Worm (Caenorhabditis elegans): ENCODE measurements around the gene ttc-37.

Gene ttc-37

DNA sequence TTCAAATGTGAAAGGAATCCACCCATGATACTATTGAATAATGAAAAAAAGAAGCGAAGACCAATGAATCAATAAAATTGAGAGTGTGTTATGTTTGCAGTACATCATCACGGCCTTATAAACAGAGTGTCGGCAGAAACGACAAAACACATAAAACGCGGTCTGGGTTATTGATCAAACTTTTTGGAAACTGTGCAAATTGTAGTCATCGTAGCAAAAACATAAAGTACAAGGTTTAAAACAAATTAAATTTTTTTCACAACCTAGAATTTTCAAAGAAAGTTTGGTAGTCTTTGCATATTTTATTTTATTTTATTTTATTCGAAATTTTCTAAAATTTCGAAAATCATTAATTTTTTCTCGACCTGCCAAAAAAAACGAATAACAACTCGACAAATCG is 38.8 kb downstream of the ttc-37 start, which contains the start of gene cest-35.1:
cest-35.1 (minus strand) TSS at position 101 of the 400 bp plus-strand sequence.
- TF ChIP-seq nhr-28 (tag; optimal IDR thresholded peaks at IDR 0.05), result peak; percentile 25
- TF ChIP-seq ceh-20 (GFP tag; IDR thresholded peaks at IDR 0.05), result no peak
- TF ChIP-seq daf-16 (GFP tag; optimal IDR thresholded peaks at IDR 0.05), result no peak
- TF ChIP-seq daf-16 (tag; optimal IDR thresholded peaks at IDR 0.05), result peak; percentile 29

DNA sequence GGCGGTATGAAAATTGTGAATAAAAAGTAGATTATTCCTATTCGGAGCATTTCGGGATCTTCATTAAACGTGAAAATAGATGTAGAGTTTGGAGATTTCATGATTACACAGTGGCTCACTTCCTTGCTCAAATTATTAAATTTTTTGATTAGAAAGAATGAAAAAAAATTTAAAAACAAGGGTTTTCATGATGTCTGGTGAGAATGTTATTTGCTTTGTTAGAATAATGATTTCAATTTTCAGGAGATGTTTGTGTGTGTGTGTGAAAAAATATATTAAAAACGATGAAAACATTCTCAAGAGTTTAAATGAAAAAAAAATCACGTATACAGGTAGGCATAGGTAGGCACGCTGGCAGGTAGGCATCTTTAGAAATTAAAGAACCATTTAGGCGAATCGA is 47.7 kb downstream of the ttc-37 start, which contains the start of gene srt-68:
srt-68 (minus strand) TSS at position 101 of the 400 bp plus-strand sequence.
- TF ChIP-seq skn-1 (tag; optimal IDR thresholded peaks at IDR 0.05) (no peak), nhr-42 (GFP tag; IDR thresholded peaks at IDR 0.05) (no peak), D1046.2 (GFP tag; IDR thresholded peaks at IDR 0.05) (no peak), mes-2 (tag; optimal IDR thresholded peaks at IDR 0.05; ENCODE audit: poor library complexity, severe bottlenecking) (no peak), dmd-9 (GFP tag; IDR thresholded peaks at IDR 0.05) (no peak), nhr-41 (GFP tag; IDR thresholded peaks at IDR 0.05) (no peak), aha-1 (tag) (no peak)

DNA sequence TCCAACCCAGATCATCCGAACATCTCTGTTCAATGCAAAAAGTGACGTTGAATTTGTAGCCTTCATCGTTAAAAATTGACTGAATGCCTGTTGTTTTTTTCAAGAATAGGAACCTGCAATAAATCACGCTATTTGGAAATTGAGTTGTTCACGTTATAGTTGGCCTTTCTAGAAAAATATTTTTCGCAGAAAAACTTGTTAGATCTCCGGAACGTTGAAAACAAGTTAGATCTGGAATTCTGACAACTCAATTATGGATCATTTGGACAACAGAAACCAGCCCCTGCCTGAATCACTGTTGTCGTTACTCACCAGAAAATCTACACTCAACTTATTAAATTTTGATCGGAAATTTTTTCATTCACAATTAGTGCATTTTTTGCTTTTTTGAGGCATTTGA is 53.1 kb downstream of the ttc-37 start, which contains the start of gene srt-67:
srt-67 (minus strand) TSS at position 101 of the 400 bp plus-strand sequence.
- TF ChIP-seq T20F7.1 (GFP tag; optimal IDR thresholded peaks at IDR 0.05), result no peak
- no peak for TF ChIP-seq mxl-2 (GFP tag; conservative IDR thresholded peaks at IDR 0.05)
- no peak for TF ChIP-seq dmd-6 (GFP tag; IDR thresholded peaks at IDR 0.05)
- TF ChIP-seq hlh-11 (tag; optimal IDR thresholded peaks at IDR 0.05), result no peak

DNA sequence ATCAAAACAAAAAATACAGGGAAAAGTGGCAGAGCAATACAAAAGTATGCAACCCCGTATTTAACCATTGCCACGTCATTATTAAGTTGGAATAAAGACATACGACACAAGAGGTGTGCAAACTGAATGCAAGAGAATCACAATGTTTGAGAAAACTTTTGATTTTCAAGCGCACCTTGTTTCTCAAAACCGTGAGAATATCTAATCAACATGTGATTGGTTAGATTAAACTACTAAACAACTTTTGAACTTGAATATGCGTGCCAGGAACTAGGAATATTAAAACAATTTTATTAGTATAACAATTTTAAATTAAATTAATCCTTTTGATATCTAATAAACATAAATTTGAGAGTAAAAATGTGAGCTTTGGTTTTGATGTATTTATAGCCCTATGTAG is 55.2 kb downstream of the ttc-37 start, which contains the start of gene srt-70:
srt-70 (minus strand) TSS at position 101 of the 400 bp plus-strand sequence.
- TF ChIP-seq php-3 (GFP tag; IDR thresholded peaks at IDR 0.05) (no peak), egl-43 (GFP tag; IDR thresholded peaks at IDR 0.05) (no peak)

DNA sequence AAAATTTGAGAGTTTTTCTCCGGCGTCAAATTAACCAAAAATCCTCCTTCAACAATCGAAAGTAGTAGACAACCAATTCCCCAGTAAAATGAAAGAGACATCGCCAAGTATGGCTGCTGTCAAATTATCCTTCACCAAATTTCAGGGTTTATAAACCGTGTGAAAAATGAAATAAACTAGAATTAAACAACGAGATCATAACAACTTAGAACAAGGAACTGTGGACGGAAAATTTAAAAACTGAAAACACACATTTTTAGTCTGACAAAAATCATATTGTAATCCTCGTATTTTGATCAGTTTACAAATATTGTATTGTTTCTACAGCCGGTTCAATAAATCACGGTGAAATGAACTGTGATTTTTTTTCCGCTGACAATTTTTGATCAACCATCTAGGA is 58.7 kb downstream of the ttc-37 start, which contains the start of gene cest-30:
cest-30 (minus strand) TSS at position 101 of the 400 bp plus-strand sequence.
- TF ChIP-seq lin-39 (tag; optimal IDR thresholded peaks at IDR 0.05) (no peak), unc-62 (GFP tag; optimal IDR thresholded peaks at IDR 0.05 in 1 of 2) (no peak), unc-62 (tag; optimal IDR thresholded peaks at IDR 0.05) (no peak), daf-16 (GFP tag; optimal IDR thresholded peaks at IDR 0.05) (no peak), daf-16 (tag; optimal IDR thresholded peaks at IDR 0.05) (no peak), lin-15B (tag; optimal IDR thresholded peaks at IDR 0.05) (no peak), ces-1 (GFP tag; optimal IDR thresholded peaks at IDR 0.05) (no peak), nhr-48 (tag; optimal IDR thresholded peaks at IDR 0.05) (no peak), lir-3 (tag; optimal IDR thresholded peaks at IDR 0.05) (no peak), set-16 (GFP tag; IDR thresholded peaks at IDR 0.05) (no peak), ztf-11 (tag; optimal IDR thresholded peaks at IDR 0.05) (no peak), saeg-2 (GFP tag; IDR thresholded peaks at IDR 0.05) (no peak), sdz-12 (GFP tag; optimal IDR thresholded peaks at IDR 0.05) (no peak), spr-3 (GFP tag; optimal IDR thresholded peaks at IDR 0.05) (no peak), egl-27 (tag; optimal IDR thresholded peaks at IDR 0.05) (no peak), zag-1 (tag; optimal IDR thresholded peaks at IDR 0.05) (no peak), ceh-32 (tag; optimal IDR thresholded peaks at IDR 0.05; ENCODE audit: poor library complexity) (no peak), zfp-3 (GFP tag; conservative IDR thresholded peaks at IDR 0.05) (no peak)

Measured in whole organism, L4 larva.